Worm (Caenorhabditis elegans) whole organism, L4/young adult: Measurements from ENCODE around the gene C18D11.1.

Experiments
- W03F9.2 ChIP-seq: fragments of 150-350 bp; optimal IDR thresholded peaks from 2 replicates; lab custom pipeline; 2014; ENCODE audit warnings: missing biosample characterization, missing genetic modification characterization
- dao-5 ChIP-seq: sonication (generic microtip); optimal IDR thresholded peaks from 2 replicates; lab custom pipeline; 2016; ENCODE audit warnings: missing genotype, missing genetic modification characterization, moderate library complexity, missing compliant biosample characterization
- him-1 ChIP-seq: sonication (generic microtip); optimal IDR thresholded peaks from 2 replicates; lab custom pipeline; 2016; ENCODE audit warnings: missing genotype, missing genetic modification reagents, missing genetic modification characterization, missing compliant biosample characterization

- TF ChIP-seq him-1 (no peak), W03F9.2 (tag; lab: Kevin White, UChicago) (no peak), dao-5 (no peak)
Measured at ce11 chrIII:11777321-11777720, 39.1 kb upstream of the C18D11.1 start, which contains the start of gene mdt-21.
